Worm (Caenorhabditis elegans) whole organism, young adult: ENCODE results near the gene erd-2.2.

Experiments
- F10E7.11 ChIP-seq: sonication (generic microtip); optimal IDR thresholded peaks from 2 replicates; lab custom pipeline; 2017; ENCODE audit warnings: mild to moderate bottlenecking, missing genetic modification characterization, moderate library complexity, missing compliant biosample characterization
- F23B12.7 ChIP-seq: sonication (generic microtip); optimal IDR thresholded peaks from 2 replicates; lab custom pipeline; 2017; ENCODE audit warnings: missing genetic modification characterization, mild to moderate bottlenecking, missing compliant biosample characterization, antibody characterized with exemption, moderate library complexity; ENCODE audit not compliant: insufficient read depth
- F33H1.4 ChIP-seq: fragments of 200-800 bp; sonication (Bioruptor generic); IDR thresholded peaks from 2 replicates; pipeline ENCODE4 v1.3.6; 2022; ENCODE audit warnings: missing genetic modification reagents, missing genetic modification characterization, missing compliant biosample characterization
- F37B4.10 ChIP-seq: fragments of 200-800 bp; sonication (Bioruptor generic); IDR thresholded peaks from 2 replicates; pipeline ENCODE4 v1.3.6; 2022; ENCODE audit warnings: missing genetic modification characterization, missing compliant biosample characterization
- F49E8.2 ChIP-seq: sonication (generic microtip); optimal IDR thresholded peaks from 3 replicates; lab custom pipeline; 2017; ENCODE audit warnings: missing genetic modification characterization, mild to moderate bottlenecking, missing compliant biosample characterization, antibody characterized with exemption, moderate library complexity; ENCODE audit not compliant: insufficient read depth
- T26A5.8 ChIP-seq: sonication (generic microtip); optimal IDR thresholded peaks from 2 replicates; lab custom pipeline; 2016; ENCODE audit warnings: missing genetic modification characterization, missing compliant biosample characterization
- Y53F4B.3 ChIP-seq: fragments of 200-800 bp; sonication (Bioruptor generic); IDR thresholded peaks from 2 replicates; pipeline ENCODE4 v1.3.6; 2022; ENCODE audit warnings: missing genetic modification reagents, missing genetic modification characterization, missing compliant biosample characterization
- akir-1 ChIP-seq: fragments of 200-800 bp; sonication (Bioruptor generic); optimal IDR thresholded peaks from 2 replicates; lab custom pipeline; 2018; ENCODE audit warnings: mild to moderate bottlenecking, missing genetic modification characterization, moderate library complexity, missing compliant biosample characterization
- aptf-3 ChIP-seq: fragments of 200-800 bp; sonication (Bioruptor generic); IDR thresholded peaks from 2 replicates; pipeline ENCODE4 v1.3.6; 2022; ENCODE audit warnings: missing genetic modification characterization, missing compliant biosample characterization
- attf-3 ChIP-seq: fragments of 200-800 bp; sonication (Bioruptor generic); conservative IDR thresholded peaks from 2 replicates; pipeline ENCODE4 v1.3.6; 2022; ENCODE audit warnings: missing genetic modification reagents, missing genetic modification characterization, missing compliant biosample characterization
- ccch-3 ChIP-seq: fragments of 200-800 bp; sonication (Bioruptor generic); optimal IDR thresholded peaks from 2 replicates; lab custom pipeline; 2018; ENCODE audit warnings: mild to moderate bottlenecking, missing genetic modification characterization, missing compliant biosample characterization
- cebp-1 ChIP-seq, 2 experiments: fragments of 200-800 bp in 1 of 2; sonication (Bioruptor generic) in 1 of 2; sonication (generic microtip) in 1 of 2; IDR thresholded peaks in 1 of 2; optimal IDR thresholded peaks in 1 of 2; 2 replicates each; pipeline versions ENCODE4 v1.3.6 to Lab custom; 2017 to 2022; ENCODE audit warnings: missing compliant biosample characterization in 2 of 2, missing genetic modification characterization in 2 of 2, mild to moderate bottlenecking in 1 of 2, missing genetic modification reagents in 1 of 2, moderate library complexity in 1 of 2
- ets-4 ChIP-seq: fragments of 200-800 bp; sonication (Bioruptor generic); optimal IDR thresholded peaks from 2 replicates; lab custom pipeline; 2018; ENCODE audit warnings: mild to moderate bottlenecking, missing genetic modification characterization, missing compliant biosample characterization
- fkh-3 ChIP-seq: sonication (generic microtip); optimal IDR thresholded peaks from 2 replicates; lab custom pipeline; 2016; ENCODE audit warnings: mild to moderate bottlenecking, missing genetic modification characterization, missing compliant biosample characterization
- him-1 ChIP-seq: sonication (generic microtip); optimal IDR thresholded peaks from 2 replicates; lab custom pipeline; 2016; ENCODE audit warnings: missing genotype, missing genetic modification reagents, missing genetic modification characterization, missing compliant biosample characterization
- hlh-12 ChIP-seq: sonication (generic microtip); optimal IDR thresholded peaks from 2 replicates; lab custom pipeline; 2016; ENCODE audit warnings: missing genetic modification characterization, missing compliant biosample characterization
- hmg-1.2 ChIP-seq: fragments of 200-800 bp; sonication (Bioruptor generic); IDR thresholded peaks from 2 replicates; pipeline ENCODE4 v1.3.6; 2022; ENCODE audit warnings: missing genetic modification reagents, missing genetic modification characterization, missing compliant biosample characterization
- hsf-1 ChIP-seq: fragments of 200-800 bp; sonication (Bioruptor generic); IDR thresholded peaks from 2 replicates; pipeline ENCODE4 v1.3.6; 2022; ENCODE audit warnings: missing genetic modification reagents, missing genetic modification characterization, missing compliant biosample characterization
- lin-35 ChIP-seq, 3 experiments: fragments of 150-350 bp in 2 of 3; sonication (generic microtip) in 1 of 3; optimal IDR thresholded peaks; 2 replicates each; lab custom pipeline; 2014 to 2018; ENCODE audit warnings: missing biosample characterization in 3 of 3, missing genetic modification characterization in 3 of 3, missing genetic modification reagents in 3 of 3
- lsy-27 ChIP-seq: sonication (generic microtip); optimal IDR thresholded peaks from 2 replicates; lab custom pipeline; 2017; ENCODE audit warnings: missing genetic modification characterization, mild to moderate bottlenecking, missing compliant biosample characterization, antibody characterized with exemption, missing genotype, borderline replicate concordance; ENCODE audit not compliant: insufficient read depth
- mcd-1 ChIP-seq: fragments of 200-800 bp; sonication (Bioruptor generic); IDR thresholded peaks from 2 replicates; pipeline ENCODE4 v1.3.6; 2022; ENCODE audit warnings: missing genetic modification reagents, missing genetic modification characterization, missing compliant biosample characterization
- nhr-120 ChIP-seq: fragments of 200-800 bp; sonication (Bioruptor generic); IDR thresholded peaks from 2 replicates; pipeline ENCODE4 v1.3.6; 2022; ENCODE audit warnings: missing genetic modification characterization, missing compliant biosample characterization
- nhr-179 ChIP-seq: sonication (generic microtip); optimal IDR thresholded peaks from 2 replicates; lab custom pipeline; 2016; ENCODE audit warnings: mild to moderate bottlenecking, missing genetic modification characterization, missing compliant biosample characterization
- rcor-1 ChIP-seq: fragments of 200-800 bp; sonication (Bioruptor generic); IDR thresholded peaks from 2 replicates; pipeline ENCODE4 v1.3.6; 2022; ENCODE audit warnings: missing genetic modification reagents, missing genetic modification characterization, missing compliant biosample characterization
- repo-1 ChIP-seq: sonication (generic microtip); optimal IDR thresholded peaks from 2 replicates; lab custom pipeline; 2017; ENCODE audit warnings: mild to moderate bottlenecking, missing genetic modification characterization, missing compliant biosample characterization
- sea-2 ChIP-seq: fragments of 200-800 bp; sonication (Bioruptor generic); IDR thresholded peaks from 2 replicates; pipeline ENCODE4 v1.3.6; 2022; ENCODE audit warnings: missing genetic modification characterization, missing compliant biosample characterization
- snpc-1.3 ChIP-seq: sonication (generic microtip); optimal IDR thresholded peaks from 2 replicates; lab custom pipeline; 2017; ENCODE audit warnings: missing genetic modification characterization, mild to moderate bottlenecking, missing compliant biosample characterization, antibody characterized with exemption, moderate library complexity, missing genotype, missing genetic modification reagents; ENCODE audit not compliant: insufficient read depth
- snpc-3.4 ChIP-seq: sonication (generic microtip); optimal IDR thresholded peaks from 2 replicates; lab custom pipeline; 2017; ENCODE audit warnings: missing genetic modification characterization, mild to moderate bottlenecking, missing compliant biosample characterization, antibody characterized with exemption, moderate library complexity, missing genotype, missing genetic modification reagents
- snpc-4 ChIP-seq, 5 experiments: fragments of 150-350 bp in 1 of 5; sonication (generic microtip) in 4 of 5; optimal IDR thresholded peaks; 2 replicates each; lab custom pipeline; 2014 to 2018; ENCODE audit warnings: missing genetic modification characterization in 5 of 5, missing biosample characterization in 3 of 5, antibody characterized with exemption in 2 of 5, mild to moderate bottlenecking in 2 of 5, missing compliant biosample characterization in 2 of 5, missing genotype in 2 of 5, moderate library complexity in 2 of 5, missing genetic modification reagents in 1 of 5
- ztf-25 ChIP-seq: fragments of 200-800 bp; sonication (Bioruptor generic); IDR thresholded peaks from 2 replicates; pipeline ENCODE4 v1.3.6; 2022; ENCODE audit warnings: missing genetic modification reagents, missing genetic modification characterization, missing compliant biosample characterization
- ztf-3 ChIP-seq: fragments of 200-800 bp; sonication (Bioruptor generic); optimal IDR thresholded peaks from 2 replicates; lab custom pipeline; 2018; ENCODE audit warnings: mild to moderate bottlenecking, missing genetic modification characterization, missing compliant biosample characterization

erd-2.2 gene

ce11 chrIII:5925724-5926123 lies 18.9 kb downstream of the erd-2.2 start, which contains the start of the genes dnc-2 and bcl-7 (continued):
- TF ChIP-seq F23B12.7 = no peak
- no peak for TF ChIP-seq snpc-4 (GFP tag; optimal IDR thresholded peaks at IDR 0.05; lab: Kevin White, UChicago)
- TF ChIP-seq snpc-4 (tag; optimal IDR thresholded peaks at IDR 0.05; lab: Kevin White, UChicago) = peak in 1 of 4 experiments; percentile 37
- peak; percentile 79 for TF ChIP-seq cebp-1 (GFP tag; IDR thresholded peaks at IDR 0.05; lab: Robert Waterston, UW)
- TF ChIP-seq cebp-1 (tag; optimal IDR thresholded peaks at IDR 0.05; lab: Kevin White, UChicago) = peak; percentile 96
- TF ChIP-seq T26A5.8 (tag; lab: Kevin White, UChicago) = no peak
- TF ChIP-seq nhr-120 = no peak
- TF ChIP-seq sea-2 (GFP tag; lab: Robert Waterston, UW) = no peak
- TF ChIP-seq F10E7.11 (tag; lab: Kevin White, UChicago) = no peak

- TF ChIP-seq ets-4 (GFP tag; lab: Kevin White, UChicago) = no peak
- TF ChIP-seq F33H1.4 (GFP tag; lab: Robert Waterston, UW) = no peak
- TF ChIP-seq ccch-3 (GFP tag; lab: Kevin White, UChicago) = no peak
- TF ChIP-seq nhr-179 (tag; lab: Kevin White, UChicago) = no peak
- TF ChIP-seq attf-3 (GFP tag; lab: Robert Waterston, UW) = no peak
- no peak for TF ChIP-seq repo-1 (tag; lab: Kevin White, UChicago)
- TF ChIP-seq him-1 (tag; lab: Kevin White, UChicago) = no peak
- no peak for TF ChIP-seq fkh-3 (tag; lab: Kevin White, UChicago)
- no peak for TF ChIP-seq F49E8.2 (tag; lab: Kevin White, UChicago)
- no peak for TF ChIP-seq akir-1 (GFP tag; lab: Kevin White, UChicago)
- TF ChIP-seq ztf-3 = no peak
- no peak for TF ChIP-seq F37B4.10 (GFP tag; lab: Robert Waterston, UW)
- TF ChIP-seq hsf-1 (GFP tag; lab: Robert Waterston, UW) = no peak
- no peak for TF ChIP-seq snpc-1.3 (tag; lab: Kevin White, UChicago)
- no peak for TF ChIP-seq lin-35 (GFP tag; optimal IDR thresholded peaks at IDR 0.05; lab: Kevin White, UChicago)
Measured at ce11 chrIII:5930659-5931058, 23.8 kb downstream of the erd-2.2 start.

DNA sequence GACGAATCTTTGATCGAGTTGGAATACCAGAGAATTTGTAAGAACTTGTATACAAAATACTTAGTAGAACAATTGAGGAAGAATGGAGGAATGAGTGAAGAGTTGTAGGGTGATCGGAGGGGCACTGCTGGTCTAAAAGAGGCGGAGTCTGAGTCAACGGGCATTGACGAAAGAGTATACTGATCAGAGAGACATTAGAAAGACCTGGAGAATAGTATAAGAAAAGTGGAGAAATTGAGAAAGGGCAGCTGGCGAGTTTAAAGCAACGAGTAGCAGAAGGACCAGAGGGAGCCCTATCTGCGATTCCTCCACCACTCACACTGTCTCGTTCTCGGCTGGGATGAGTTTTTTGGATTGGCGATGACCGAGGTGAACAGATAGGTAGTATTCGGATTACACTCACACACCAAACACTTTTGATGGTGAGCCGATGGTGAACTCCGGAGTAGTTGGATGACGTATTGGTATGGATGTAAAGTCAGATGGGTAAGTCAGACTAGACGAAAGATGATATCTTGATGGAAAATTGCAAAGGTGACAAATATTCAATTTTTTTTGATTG lies 24.7 kb downstream of the erd-2.2 start, which contains the start of gene EGAP1.5:
EGAP1.5 (plus strand) TSS at position 289 of the 562 bp plus-strand sequence.
- TF ChIP-seq mcd-1 = no peak
- no peak for TF ChIP-seq hlh-12 (tag; lab: Kevin White, UChicago)
- no peak for TF ChIP-seq aptf-3 (GFP tag; lab: Robert Waterston, UW)
- TF ChIP-seq snpc-3.4 (tag; lab: Kevin White, UChicago) = no peak
- TF ChIP-seq hmg-1.2 (GFP tag; lab: Robert Waterston, UW) = no peak; the same call in 1 of the 2 replicates
- TF ChIP-seq cebp-1 (GFP tag; IDR thresholded peaks at IDR 0.05; lab: Robert Waterston, UW) = no peak
- no peak for TF ChIP-seq cebp-1 (tag; optimal IDR thresholded peaks at IDR 0.05; lab: Kevin White, UChicago)
- no peak for TF ChIP-seq rcor-1 (GFP tag; lab: Robert Waterston, UW)
- TF ChIP-seq lsy-27 = no peak
- TF ChIP-seq ztf-25 (GFP tag; lab: Robert Waterston, UW) = no peak
- TF ChIP-seq, all 124 proteins: peak for 0

DNA sequence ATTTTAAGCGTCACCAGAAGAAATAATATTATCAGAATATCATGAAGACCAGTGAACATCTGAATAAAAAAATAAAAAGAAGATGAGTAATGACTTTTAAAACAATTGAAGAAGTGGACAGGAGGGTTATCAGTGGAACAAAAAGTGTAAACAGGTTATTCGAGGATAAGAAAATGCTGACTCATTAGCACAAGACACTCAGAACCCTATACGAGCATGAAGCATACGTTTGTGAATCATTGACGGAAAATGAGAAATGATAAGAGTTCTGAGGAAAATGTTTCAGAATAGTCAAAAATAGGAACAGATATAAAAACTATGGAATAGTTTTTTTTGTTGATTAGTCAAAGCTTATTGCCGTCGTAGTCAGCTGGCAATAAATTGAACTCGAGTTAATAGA lies 26.0 kb downstream of the erd-2.2 start, which contains the start of gene zmp-1:
zmp-1 (minus strand) TSS at position 101 of the 400 bp plus-strand sequence.
- TF ChIP-seq Y53F4B.3 = no peak
